Fruit fly (Drosophila melanogaster): ENCODE data around the gene mtg.

The mtg gene

dm6 chr3R:8233370-8233773 lies 16.9 kb upstream of the mtg start, which contains the start of gene PolI (continued):
- TF ChIP-seq CG10274 (GFP tag; optimal IDR thresholded peaks at IDR 0.05): no peak
- no peak for TF ChIP-seq CG14860 (GFP tag; IDR thresholded peaks at IDR 0.05; ENCODE audit: partially characterized antibody)
- peak; percentile 70 for TF ChIP-seq kay (GFP tag; optimal IDR thresholded peaks at IDR 0.05)
- TF ChIP-seq CG15269 (tag; optimal IDR thresholded peaks at IDR 0.05): no peak
- no peak for TF ChIP-seq Dad (GFP tag; optimal IDR thresholded peaks at IDR 0.05)
- TF ChIP-seq Xbp1 (GFP tag; optimal IDR thresholded peaks at IDR 0.05): peak; percentile 11
- peak; percentile 95 for TF ChIP-seq ftz-f1 (GFP tag; optimal IDR thresholded peaks at IDR 0.05)
- TF ChIP-seq Dip2 (GFP tag; IDR thresholded peaks at IDR 0.05): no peak
- peak; percentile 53; the same call in 2 of the 3 replicates for TF ChIP-seq knrl (GFP tag; IDR thresholded peaks at IDR 0.05; ENCODE audit: partially characterized antibody)
- TF ChIP-seq Lhr (GFP tag; optimal IDR thresholded peaks at IDR 0.05): peak; percentile 96
- TF ChIP-seq CG2199 (GFP tag; IDR thresholded peaks at IDR 0.05): no peak
- peak; percentile 70 for TF ChIP-seq CTCF (GFP tag; optimal IDR thresholded peaks at IDR 0.05)
- no peak for TF ChIP-seq CG11695 (GFP tag; IDR thresholded peaks at IDR 0.05)
- TF ChIP-seq nmo (GFP tag; optimal IDR thresholded peaks at IDR 0.05): peak; percentile 36
- TF ChIP-seq CG11085 (GFP tag; IDR thresholded peaks at IDR 0.05): no peak
- TF ChIP-seq CG14050 (GFP tag; IDR thresholded peaks at IDR 0.05): no peak
- TF ChIP-seq MBD-R2 (GFP tag; IDR thresholded peaks at IDR 0.05): peak; percentile 51; the same call in 1 of the 2 replicates
- TF ChIP-seq B-H1 (GFP tag; IDR thresholded peaks at IDR 0.05): no peak
- TF ChIP-seq zen (tag; optimal IDR thresholded peaks at IDR 0.05): peak; percentile 36
- peak; percentile 16 for TF ChIP-seq HLH54F (GFP tag; optimal IDR thresholded peaks at IDR 0.05)
- peak in 1 of 2 experiments; percentile 23 for TF ChIP-seq dpn (GFP tag; optimal IDR thresholded peaks at IDR 0.05)
- TF ChIP-seq Gsc (GFP tag; IDR thresholded peaks at IDR 0.05): no peak
- TF ChIP-seq H2.0 (GFP tag; IDR thresholded peaks at IDR 0.05): no peak
- TF ChIP-seq CG13424 (tag; optimal IDR thresholded peaks at IDR 0.05): peak; percentile 42
- peak; percentile 19 for TF ChIP-seq Camta (GFP tag; optimal IDR thresholded peaks at IDR 0.05)
- no peak for TF ChIP-seq stc (GFP tag; IDR thresholded peaks at IDR 0.05)
- TF ChIP-seq fd96Cb (tag; optimal IDR thresholded peaks at IDR 0.05): no peak

dm6 chr3R:8233864-8234263 lies 16.4 kb upstream of the mtg start:
- no peak for TF ChIP-seq NC2α (GFP tag; optimal IDR thresholded peaks at IDR 0.05)
- no peak for TF ChIP-seq caup (GFP tag; optimal IDR thresholded peaks at IDR 0.05; ENCODE audit: severe bottlenecking)
- TF ChIP-seq HHEX (GFP tag; optimal IDR thresholded peaks at IDR 0.05): no peak
- no peak for TF ChIP-seq CG12942 (GFP tag; optimal IDR thresholded peaks at IDR 0.05)
- TF ChIP-seq CG4360 (GFP tag; IDR thresholded peaks at IDR 0.05): no peak
- TF ChIP-seq CG14965 (GFP tag; optimal IDR thresholded peaks at IDR 0.05; ENCODE audit: borderline replicate concordance): no peak
- TF ChIP-seq pho (GFP tag; optimal IDR thresholded peaks at IDR 0.05): no peak
- TF ChIP-seq dati (GFP tag; IDR thresholded peaks at IDR 0.05): no peak
- no peak for TF ChIP-seq Asciz (GFP tag; optimal IDR thresholded peaks at IDR 0.05)
- TF ChIP-seq B-H1 (GFP tag; IDR thresholded peaks at IDR 0.05): no peak
- no peak for TF ChIP-seq CG6689 (GFP tag; IDR thresholded peaks at IDR 0.05)
- TF ChIP-seq ttk (GFP tag; IDR thresholded peaks at IDR 0.05): no peak
- no peak for TF ChIP-seq CG11696 (GFP tag; IDR thresholded peaks at IDR 0.05)
- no peak for TF ChIP-seq cg (GFP tag; optimal IDR thresholded peaks at IDR 0.05)
- no peak for TF ChIP-seq seq (GFP tag; IDR thresholded peaks at IDR 0.05)
- peak; percentile 9 for TF ChIP-seq CG17359 (tag; optimal IDR thresholded peaks at IDR 0.05)
- TF ChIP-seq CG34422 (GFP tag; IDR thresholded peaks at IDR 0.05): no peak
- TF ChIP-seq Neu2 (GFP tag; optimal IDR thresholded peaks at IDR 0.05; ENCODE audit: borderline replicate concordance): no peak
- TF ChIP-seq Optix (GFP tag; IDR thresholded peaks at IDR 0.05): no peak
- TF ChIP-seq repo (GFP tag; optimal IDR thresholded peaks at IDR 0.05): no peak
- TF ChIP-seq slou (GFP tag; optimal IDR thresholded peaks at IDR 0.05): no peak
- no peak for TF ChIP-seq unc-4 (GFP tag; IDR thresholded peaks at IDR 0.05; ENCODE audit: partially characterized antibody)
- TF ChIP-seq ken (GFP tag; IDR thresholded peaks at IDR 0.05): no peak
- TF ChIP-seq onecut (GFP tag; IDR thresholded peaks at IDR 0.05): no peak
- TF ChIP-seq CG16863 (GFP tag; optimal IDR thresholded peaks at IDR 0.05): no peak
- TF ChIP-seq Jarid2 (GFP tag; optimal IDR thresholded peaks at IDR 0.05): no peak
- no peak for TF ChIP-seq CG7271 (tag; optimal IDR thresholded peaks at IDR 0.05)

Data from whole organism, embryonic.